Fruit fly (Drosophila melanogaster) whole organism, embryonic: ENCODE data around the gene CG1764.
A peak's percentile ranks its signal among the peaks of the same experiment; 100 is the strongest.

Experiments used
- CG10565 ChIP-seq: fragments of 200-800 bp; sonication (Bioruptor generic); optimal IDR thresholded peaks from 3 replicates; lab custom pipeline; 2016; ENCODE audit warnings: missing biosample characterization, mild to moderate bottlenecking, missing genetic modification characterization
- CG10979 ChIP-seq: fragments of 200-800 bp; sonication (Bioruptor generic); optimal IDR thresholded peaks from 2 replicates; lab custom pipeline; 2018; ENCODE audit warnings: missing biosample characterization, mild to moderate bottlenecking, missing genetic modification characterization, moderate library complexity
- CG11723 ChIP-seq: fragments of 200-800 bp; sonication (Bioruptor generic); optimal IDR thresholded peaks from 2 replicates; lab custom pipeline; 2017; ENCODE audit warnings: missing biosample characterization, mild to moderate bottlenecking, missing genetic modification characterization
- CG12104 ChIP-seq: fragments of 200-800 bp; sonication (Bioruptor generic); optimal IDR thresholded peaks from 3 replicates; lab custom pipeline; 2016; ENCODE audit warnings: missing biosample characterization, missing genetic modification characterization
- CG14965 ChIP-seq: fragments of 200-800 bp; sonication (Bioruptor generic); optimal IDR thresholded peaks from 2 replicates; lab custom pipeline; 2016; ENCODE audit warnings: missing biosample characterization, missing genetic modification characterization, borderline replicate concordance
- CG17186 ChIP-seq: fragments of 200-800 bp; sonication (Bioruptor generic); optimal IDR thresholded peaks from 3 replicates; lab custom pipeline; 2017; ENCODE audit warnings: missing biosample characterization, missing genetic modification reagents, missing genetic modification characterization
- CG1792 ChIP-seq: fragments of 200-800 bp; sonication (Bioruptor generic); optimal IDR thresholded peaks from 2 replicates; lab custom pipeline; 2016; ENCODE audit warnings: missing biosample characterization, missing genetic modification characterization
- CG18011 ChIP-seq: fragments of 200-800 bp; sonication (Bioruptor generic); optimal IDR thresholded peaks from 2 replicates; lab custom pipeline; 2017; ENCODE audit warnings: missing biosample characterization, missing genetic modification characterization, mild to moderate bottlenecking, moderate library complexity, missing genotype
- CG18619 ChIP-seq: fragments of 200-800 bp; sonication (Bioruptor generic); optimal IDR thresholded peaks from 3 replicates; lab custom pipeline; 2017; ENCODE audit warnings: missing biosample characterization, mild to moderate bottlenecking, missing genetic modification characterization
- CG30020 ChIP-seq: fragments of 200-800 bp; optimal IDR thresholded peaks from 2 replicates; lab custom pipeline; 2019; ENCODE audit warnings: missing biosample characterization, mild to moderate bottlenecking, missing genetic modification characterization, moderate library complexity
- CG31441 ChIP-seq: fragments of 200-800 bp; sonication (Bioruptor generic); IDR thresholded peaks from 2 replicates; pipeline ENCODE4 v1.3.6; 2022; ENCODE audit warnings: missing biosample characterization, missing genetic modification characterization
- CG3281 ChIP-seq: fragments of 200-800 bp; sonication (Bioruptor generic); optimal IDR thresholded peaks from 3 replicates; lab custom pipeline; 2017; ENCODE audit warnings: missing biosample characterization, mild to moderate bottlenecking, missing genetic modification characterization
- CG34224 ChIP-seq: fragments of 200-800 bp; sonication (Bioruptor generic); IDR thresholded peaks from 3 replicates; pipeline ENCODE4 v1.3.6; 2022; ENCODE audit warnings: missing biosample characterization, missing genetic modification characterization; ENCODE audit not compliant: partially characterized antibody
- CG6254 ChIP-seq: fragments of 200-800 bp; sonication (Bioruptor generic); optimal IDR thresholded peaks from 3 replicates; lab custom pipeline; 2017; ENCODE audit warnings: mild to moderate bottlenecking, missing biosample characterization, missing genetic modification reagents, missing genetic modification characterization
- CG7556 ChIP-seq: fragments of 200-800 bp; sonication (Bioruptor generic); optimal IDR thresholded peaks from 2 replicates; lab custom pipeline; 2017; ENCODE audit warnings: missing biosample characterization, mild to moderate bottlenecking, missing genetic modification characterization
- CG9609 ChIP-seq: fragments of 200-800 bp; sonication (Bioruptor generic); optimal IDR thresholded peaks from 3 replicates; lab custom pipeline; 2016; ENCODE audit warnings: missing biosample characterization, missing genetic modification characterization
- HmgD ChIP-seq: fragments of 200-800 bp; sonication (Bioruptor generic); optimal IDR thresholded peaks from 3 replicates; lab custom pipeline; 2016; ENCODE audit warnings: missing biosample characterization, missing genetic modification characterization
- HmgZ ChIP-seq: fragments of 200-800 bp; sonication (Bioruptor generic); optimal IDR thresholded peaks from 2 replicates; lab custom pipeline; 2018; ENCODE audit warnings: missing biosample characterization, mild to moderate bottlenecking, missing genetic modification characterization
- Hr51 ChIP-seq, 2 experiments: fragments of 200-800 bp; sonication (Bioruptor generic); optimal IDR thresholded peaks; 2 replicates in 1 of 2; 3 replicates in 1 of 2; lab custom pipeline; 2016 to 2018; ENCODE audit warnings: missing biosample characterization in 2 of 2, missing genetic modification characterization in 2 of 2, mild to moderate bottlenecking in 1 of 2, moderate library complexity in 1 of 2
- Hr78 ChIP-seq, 2 experiments: fragments of 200-800 bp in 1 of 2; fragments of >200 bp in 1 of 2; sonication (Bioruptor generic) in 1 of 2; optimal IDR thresholded peaks; 2 replicates each; lab custom pipeline; 2017 to 2019; ENCODE audit warnings: missing biosample characterization in 2 of 2, missing genetic modification characterization in 2 of 2, mild to moderate bottlenecking in 1 of 2, moderate library complexity in 1 of 2
- Lim3 ChIP-seq: fragments of 200-800 bp; sonication (Bioruptor generic); IDR thresholded peaks from 2 replicates; pipeline ENCODE4 v1.3.6; 2022; ENCODE audit warnings: missing biosample characterization, missing genetic modification characterization
- NfI ChIP-seq: fragments of 200-800 bp; sonication (Bioruptor generic); optimal IDR thresholded peaks from 3 replicates; lab custom pipeline; 2018; ENCODE audit warnings: missing biosample characterization, mild to moderate bottlenecking, missing genetic modification characterization, moderate library complexity
- bowl ChIP-seq: fragments of 200-800 bp; sonication (Bioruptor generic); IDR thresholded peaks from 2 replicates; pipeline ENCODE4 v1.3.6; 2022; ENCODE audit warnings: missing biosample characterization, missing genetic modification characterization
- chif ChIP-seq, 2 experiments: fragments of 200-800 bp; sonication (Bioruptor generic); optimal IDR thresholded peaks; 3 replicates each; lab custom pipeline; 2016; ENCODE audit warnings: missing biosample characterization in 2 of 2, missing genetic modification characterization in 2 of 2
- croc ChIP-seq: fragments of 200-800 bp; sonication (Bioruptor generic); conservative IDR thresholded peaks from 3 replicates; pipeline ENCODE4 v1.3.6; 2022; ENCODE audit warnings: missing biosample characterization, missing genetic modification characterization
- da ChIP-seq: fragments of 200-800 bp; sonication (Bioruptor generic); optimal IDR thresholded peaks from 2 replicates; lab custom pipeline; 2016; ENCODE audit warnings: missing biosample characterization, missing genetic modification characterization
- dan ChIP-seq: fragments of 200-800 bp; sonication (Bioruptor generic); IDR thresholded peaks from 2 replicates; pipeline ENCODE4 v1.3.6; 2022; ENCODE audit warnings: missing biosample characterization, missing genetic modification characterization
- dati ChIP-seq: fragments of 200-800 bp; sonication (Bioruptor generic); IDR thresholded peaks from 2 replicates; pipeline ENCODE4 v1.3.6; 2022; ENCODE audit warnings: missing biosample characterization, missing genetic modification characterization
- eyg ChIP-seq: fragments of 200-800 bp; sonication (Bioruptor generic); optimal IDR thresholded peaks from 3 replicates; lab custom pipeline; 2016; ENCODE audit warnings: missing biosample characterization, missing genetic modification characterization
- ham ChIP-seq: fragments of 200-800 bp; sonication (Bioruptor generic); IDR thresholded peaks from 2 replicates; pipeline ENCODE4 v1.3.6; 2022; ENCODE audit warnings: missing biosample characterization, missing genetic modification characterization
- jigr1 ChIP-seq: fragments of 200-800 bp; sonication (Bioruptor generic); IDR thresholded peaks from 3 replicates; pipeline ENCODE4 v1.3.6; 2022; ENCODE audit warnings: missing biosample characterization, missing genetic modification characterization
- knrl ChIP-seq: fragments of 200-800 bp; sonication (Bioruptor generic); IDR thresholded peaks from 3 replicates; pipeline ENCODE4 v1.3.6; 2022; ENCODE audit warnings: missing biosample characterization, missing genetic modification characterization; ENCODE audit not compliant: partially characterized antibody
- nerfin-2 ChIP-seq: fragments of 200-800 bp; sonication (Bioruptor generic); IDR thresholded peaks from 2 replicates; pipeline ENCODE4 v1.3.6; 2022; ENCODE audit warnings: missing biosample characterization, missing genetic modification characterization; ENCODE audit not compliant: partially characterized antibody
- otp ChIP-seq: fragments of 200-800 bp; sonication (Bioruptor generic); IDR thresholded peaks from 3 replicates; pipeline ENCODE4, ENCODE4 v1.3.6; 2022; ENCODE audit warnings: missing biosample characterization, missing genetic modification characterization
- pan ChIP-seq, 4 experiments: fragments of >200 bp in 3 of 4; fragments of 200-800 bp in 1 of 4; sonication (Bioruptor generic) in 1 of 4; optimal IDR thresholded peaks in 3 of 4; IDR thresholded peaks in 1 of 4; 2 replicates each; pipeline versions ENCODE4 v1.3.6 to Lab custom; 2017 to 2022; ENCODE audit warnings: missing biosample characterization in 2 of 4, missing genetic modification characterization in 2 of 4, mixed read lengths in 1 of 4
- salm ChIP-seq: fragments of 200-800 bp; sonication (Bioruptor generic); optimal IDR thresholded peaks from 2 replicates; lab custom pipeline; 2018; ENCODE audit warnings: missing biosample characterization, mild to moderate bottlenecking, missing genetic modification characterization
- schlank ChIP-seq: fragments of 200-800 bp; sonication (Bioruptor generic); optimal IDR thresholded peaks from 2 replicates; lab custom pipeline; 2018; ENCODE audit warnings: missing biosample characterization, mild to moderate bottlenecking, missing genetic modification characterization
- sr ChIP-seq: fragments of 200-800 bp; sonication (Bioruptor generic); IDR thresholded peaks from 3 replicates; pipeline ENCODE4 v1.3.6; 2022; ENCODE audit warnings: missing biosample characterization, missing genetic modification characterization
- tio ChIP-seq: fragments of 200-800 bp; sonication (Bioruptor generic); optimal IDR thresholded peaks from 2 replicates; lab custom pipeline; 2017; ENCODE audit warnings: missing biosample characterization, missing genetic modification characterization, inconsistent platforms
- tll ChIP-seq, 2 experiments: fragments of 200-800 bp in 1 of 2; fragments of >200 bp in 1 of 2; sonication (Bioruptor generic) in 1 of 2; optimal IDR thresholded peaks; 2 replicates each; lab custom pipeline; 2017 to 2019; ENCODE audit warnings: missing biosample characterization in 2 of 2, missing genetic modification characterization in 2 of 2, mild to moderate bottlenecking in 1 of 2, moderate library complexity in 1 of 2
- toy ChIP-seq: fragments of 200-800 bp; sonication (Bioruptor generic); IDR thresholded peaks from 2 replicates; pipeline ENCODE4 v1.3.6; 2022; ENCODE audit warnings: missing biosample characterization, missing genetic modification characterization

Gene CG1764

DNA sequence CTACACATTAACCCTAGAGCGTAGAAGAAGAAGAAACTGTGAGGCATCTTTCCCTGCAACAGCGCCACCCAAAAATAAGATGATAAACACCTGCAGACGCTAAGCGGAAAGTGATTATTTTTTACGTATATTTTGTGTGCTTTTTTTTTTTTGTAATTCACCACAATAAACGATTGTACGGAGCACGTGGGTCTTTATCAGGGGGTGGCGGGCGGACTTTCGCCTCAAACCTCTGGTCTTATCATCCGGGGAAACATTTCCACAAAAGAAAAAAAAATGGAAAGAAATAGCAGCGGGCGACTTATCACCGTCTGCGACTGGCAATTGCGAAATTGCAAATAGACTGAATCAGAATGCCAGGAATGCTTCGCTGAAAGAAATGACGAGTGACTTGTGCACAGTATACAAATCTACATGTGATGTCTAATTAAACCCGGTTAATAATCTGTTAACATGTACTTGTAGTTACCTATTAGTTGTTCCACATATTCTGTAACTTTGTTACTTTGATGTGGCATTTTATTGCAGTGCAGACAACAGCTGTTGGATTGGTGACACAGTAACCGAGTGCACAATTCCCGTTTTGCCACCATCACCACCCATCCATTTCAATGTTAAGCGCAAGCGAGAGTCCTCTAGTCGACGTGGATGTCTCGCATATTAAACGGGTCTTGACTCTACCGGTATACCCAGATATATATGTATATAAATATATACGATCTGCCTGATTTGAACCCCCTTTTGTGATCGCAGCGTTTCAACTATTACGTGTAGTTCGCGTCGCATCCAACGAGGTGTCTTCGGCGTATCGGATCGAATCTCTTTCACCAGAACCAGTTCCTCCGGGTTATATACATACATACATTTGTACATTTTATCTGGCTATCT is 29.8 kb upstream of the CG1764 start (continued):
- TF ChIP-seq jigr1 (no peak), CG17186 (GFP tag; lab: Kevin White, UChicago) (no peak), HmgD (no peak), dan (no peak), pan (optimal IDR thresholded peaks at IDR 0.05; lab: Kevin White, UChicago) (no peak), pan (GFP tag; optimal IDR thresholded peaks at IDR 0.05 in 1 of 2, IDR thresholded peaks at IDR 0.05 in 1 of 2) (peak in 1 of 2 experiments; percentile 38), NfI (peak; percentile 21), CG6254 (GFP tag; lab: Kevin White, UChicago) (no peak), da (no peak), Hr51 (GFP tag; optimal IDR thresholded peaks at IDR 0.05; lab: Kevin White, UChicago) (peak in 1 of 2 experiments; percentile 33), CG10565 (GFP tag; lab: Kevin White, UChicago) (no peak), CG30020 (tag; lab: Kevin White, UChicago) (no peak), nerfin-2 (GFP tag; lab: Robert Waterston, UW) (no peak), CG12104 (GFP tag; lab: Kevin White, UChicago) (no peak), salm (tag; lab: Kevin White, UChicago) (no peak), tll (GFP tag; optimal IDR thresholded peaks at IDR 0.05; lab: Kevin White, UChicago) (no peak), CG7556 (GFP tag; lab: Kevin White, UChicago) (no peak), toy (GFP tag; lab: Robert Waterston, UW) (no peak), bowl (GFP tag; lab: Robert Waterston, UW) (no peak), sr (GFP tag; lab: Robert Waterston, UW) (no peak), CG11723 (no peak), croc (GFP tag; lab: Robert Waterston, UW) (no peak), CG10979 (no peak), CG31441 (no peak), otp (GFP tag; lab: Robert Waterston, UW) (no peak), CG3281 (GFP tag; lab: Kevin White, UChicago) (no peak), eyg (no peak), knrl (GFP tag; lab: Robert Waterston, UW) (no peak), Lim3 (GFP tag; lab: Robert Waterston, UW) (no peak), CG18011 (GFP tag; lab: Kevin White, UChicago) (no peak), dati (no peak), chif (GFP tag; optimal IDR thresholded peaks at IDR 0.05; lab: Kevin White, UChicago) (no peak), CG14965 (no peak), Hr78 (GFP tag; optimal IDR thresholded peaks at IDR 0.05; lab: Kevin White, UChicago) (no peak), CG1792 (GFP tag; lab: Kevin White, UChicago) (no peak), CG18619 (no peak), tio (GFP tag; lab: Kevin White, UChicago) (no peak), ham (GFP tag; lab: Robert Waterston, UW) (no peak), CG34224 (GFP tag; lab: Robert Waterston, UW) (no peak), schlank (tag; lab: Kevin White, UChicago) (no peak), HmgZ (no peak), CG9609 (no peak)
